Fruit fly (Drosophila melanogaster) whole organism, embryonic: Measurements from ENCODE around the gene Apoltp.

Experiments used
- CG11085 ChIP-seq: fragments of 200-800 bp; sonication (Bioruptor generic); IDR thresholded peaks from 2 replicates; pipeline ENCODE4 v1.3.6; 2022; ENCODE audit warnings: missing biosample characterization, missing genetic modification characterization
- CG11560 ChIP-seq: fragments of 200-800 bp; sonication (Bioruptor generic); IDR thresholded peaks from 3 replicates; pipeline ENCODE4 v1.3.6; 2022; ENCODE audit warnings: missing biosample characterization, missing genetic modification characterization
- CG12236 ChIP-seq: fragments of 200-800 bp; sonication (Bioruptor generic); optimal IDR thresholded peaks from 2 replicates; lab custom pipeline; 2016; ENCODE audit warnings: missing biosample characterization, missing genetic modification characterization
- CG13894 ChIP-seq: fragments of 200-800 bp; sonication (Bioruptor generic); optimal IDR thresholded peaks from 3 replicates; lab custom pipeline; 2018; ENCODE audit warnings: missing biosample characterization, mild to moderate bottlenecking, missing genetic modification characterization, moderate library complexity
- CG14014 ChIP-seq: fragments of 200-800 bp; sonication (Bioruptor generic); IDR thresholded peaks from 2 replicates; pipeline ENCODE4 v1.3.6; 2022; ENCODE audit warnings: missing biosample characterization, missing genetic modification characterization
- CG16779 ChIP-seq: fragments of 200-800 bp; sonication (Bioruptor generic); IDR thresholded peaks from 2 replicates; pipeline ENCODE4 v1.3.6; 2022; ENCODE audit warnings: missing biosample characterization, missing genetic modification characterization
- CG17568 ChIP-seq: fragments of 200-800 bp; sonication (Bioruptor generic); optimal IDR thresholded peaks from 2 replicates; lab custom pipeline; 2018; ENCODE audit warnings: missing biosample characterization, mild to moderate bottlenecking, missing genetic modification characterization, moderate library complexity
- CG30431 ChIP-seq: fragments of 200-800 bp; sonication (Bioruptor generic); optimal IDR thresholded peaks from 2 replicates; lab custom pipeline; 2017; ENCODE audit warnings: missing biosample characterization, missing genetic modification characterization
- CG31388 ChIP-seq: fragments of 200-800 bp; sonication (Bioruptor generic); optimal IDR thresholded peaks from 2 replicates; lab custom pipeline; 2016; ENCODE audit warnings: missing biosample characterization, missing genetic modification characterization
- CG3163 ChIP-seq: fragments of 200-800 bp; sonication (Bioruptor generic); optimal IDR thresholded peaks from 3 replicates; lab custom pipeline; 2016; ENCODE audit warnings: missing biosample characterization, missing genetic modification characterization
- CG32532 ChIP-seq: fragments of 200-800 bp; sonication (Bioruptor generic); IDR thresholded peaks from 2 replicates; pipeline ENCODE4 v1.3.6; 2022; ENCODE audit warnings: missing biosample characterization, missing genetic modification characterization
- CG32767 ChIP-seq: fragments of 200-800 bp; sonication (Bioruptor generic); IDR thresholded peaks from 2 replicates; pipeline ENCODE4 v1.3.6; 2022; ENCODE audit warnings: missing biosample characterization, missing genetic modification characterization
- CG33557 ChIP-seq: fragments of 200-800 bp; sonication (Bioruptor generic); optimal IDR thresholded peaks from 2 replicates; lab custom pipeline; 2019; ENCODE audit warnings: missing biosample characterization, mild to moderate bottlenecking, missing genetic modification characterization, moderate library complexity
- CG3995 ChIP-seq: fragments of 200-800 bp; sonication (Bioruptor generic); optimal IDR thresholded peaks from 3 replicates; lab custom pipeline; 2016; ENCODE audit warnings: missing biosample characterization, missing genetic modification characterization
- CG4707 ChIP-seq: fragments of 200-800 bp; sonication (Bioruptor generic); optimal IDR thresholded peaks from 2 replicates; lab custom pipeline; 2018; ENCODE audit warnings: missing biosample characterization, mild to moderate bottlenecking, missing genetic modification characterization, moderate library complexity
- CG6765 ChIP-seq: fragments of 200-800 bp; sonication (Bioruptor generic); optimal IDR thresholded peaks from 3 replicates; lab custom pipeline; 2017; ENCODE audit warnings: missing biosample characterization, mild to moderate bottlenecking, missing genetic modification characterization
- CG6791 ChIP-seq: fragments of 200-800 bp; sonication (Bioruptor generic); IDR thresholded peaks from 3 replicates; pipeline ENCODE4 v1.3.6; 2022; ENCODE audit warnings: missing biosample characterization, missing genetic modification characterization; ENCODE audit not compliant: partially characterized antibody
- Dad ChIP-seq: fragments of 200-800 bp; sonication (Bioruptor generic); optimal IDR thresholded peaks from 3 replicates; lab custom pipeline; 2016; ENCODE audit warnings: missing biosample characterization, missing genetic modification characterization
- Fer2 ChIP-seq: fragments of 200-800 bp; sonication (Bioruptor generic); optimal IDR thresholded peaks from 2 replicates; lab custom pipeline; 2018; ENCODE audit warnings: missing biosample characterization, mild to moderate bottlenecking, missing genetic modification characterization, moderate library complexity
- Gsc ChIP-seq: fragments of 200-800 bp; sonication (Bioruptor generic); IDR thresholded peaks from 2 replicates; pipeline ENCODE4 v1.3.6; 2022; ENCODE audit warnings: missing biosample characterization, missing genetic modification characterization
- Max ChIP-seq: fragments of 200-800 bp; sonication (Bioruptor generic); optimal IDR thresholded peaks from 2 replicates; lab custom pipeline; 2016; ENCODE audit warnings: missing biosample characterization, mild to moderate bottlenecking, missing genetic modification characterization
- Myb ChIP-seq: fragments of 200-800 bp; sonication (Bioruptor generic); optimal IDR thresholded peaks from 2 replicates; lab custom pipeline; 2016; ENCODE audit warnings: missing biosample characterization, missing genetic modification characterization
- Nf-YB ChIP-seq: fragments of 200-800 bp; sonication (Bioruptor generic); optimal IDR thresholded peaks from 3 replicates; lab custom pipeline; 2019; ENCODE audit warnings: missing biosample characterization, mild to moderate bottlenecking, missing genetic modification characterization, moderate library complexity
- Nf-YC ChIP-seq: fragments of 200-800 bp; optimal IDR thresholded peaks from 3 replicates; lab custom pipeline; 2019; ENCODE audit warnings: missing biosample characterization, mild to moderate bottlenecking, missing genetic modification characterization, moderate library complexity
- Pdp1 ChIP-seq, 2 experiments: fragments of 200-800 bp; sonication (Bioruptor generic); optimal IDR thresholded peaks; 3 replicates each; lab custom pipeline; 2016; ENCODE audit warnings: missing biosample characterization in 2 of 2, missing genetic modification characterization in 2 of 2, mild to moderate bottlenecking in 1 of 2, moderate library complexity in 1 of 2
- Side ChIP-seq: fragments of 200-800 bp; sonication (Bioruptor generic); optimal IDR thresholded peaks from 2 replicates; lab custom pipeline; 2016; ENCODE audit warnings: missing biosample characterization, missing genetic modification characterization
- Trl ChIP-seq, 3 experiments: fragments of >200 bp in 2 of 3; fragments of 200-800 bp in 1 of 3; sonication (Bioruptor generic) in 1 of 3; optimal IDR thresholded peaks; 2 replicates in 1 of 3; 3 replicates in 2 of 3; lab custom pipeline; 2016 to 2017; ENCODE audit warnings: missing biosample characterization in 1 of 3, missing genetic modification characterization in 1 of 3
- ac ChIP-seq: fragments of 200-800 bp; sonication (Bioruptor generic); optimal IDR thresholded peaks from 3 replicates; lab custom pipeline; 2017; ENCODE audit warnings: missing biosample characterization, mild to moderate bottlenecking, missing genetic modification characterization
- ara ChIP-seq: fragments of 200-800 bp; sonication (Bioruptor generic); IDR thresholded peaks from 2 replicates; pipeline ENCODE4 v1.3.6; 2022; ENCODE audit warnings: missing biosample characterization, missing genetic modification characterization
- cato ChIP-seq: fragments of 200-800 bp; sonication (Bioruptor generic); optimal IDR thresholded peaks from 2 replicates; lab custom pipeline; 2016; ENCODE audit warnings: missing biosample characterization, missing genetic modification characterization, borderline replicate concordance
- da ChIP-seq: fragments of 200-800 bp; sonication (Bioruptor generic); optimal IDR thresholded peaks from 2 replicates; lab custom pipeline; 2016; ENCODE audit warnings: missing biosample characterization, missing genetic modification characterization
- dan ChIP-seq: fragments of 200-800 bp; sonication (Bioruptor generic); IDR thresholded peaks from 2 replicates; pipeline ENCODE4 v1.3.6; 2022; ENCODE audit warnings: missing biosample characterization, missing genetic modification characterization
- disco-r ChIP-seq: fragments of 200-800 bp; sonication (Bioruptor generic); optimal IDR thresholded peaks from 2 replicates; lab custom pipeline; 2016; ENCODE audit warnings: missing biosample characterization, missing genetic modification characterization
- dmrt99B ChIP-seq: fragments of 200-800 bp; sonication (Bioruptor generic); optimal IDR thresholded peaks from 2 replicates; lab custom pipeline; 2018; ENCODE audit warnings: missing biosample characterization, mild to moderate bottlenecking, missing genetic modification characterization, moderate library complexity
- en ChIP-seq: fragments of 200-800 bp; sonication (Bioruptor generic); optimal IDR thresholded peaks from 2 replicates; lab custom pipeline; 2016; ENCODE audit warnings: missing biosample characterization, missing genetic modification characterization
- eyg ChIP-seq: fragments of 200-800 bp; sonication (Bioruptor generic); optimal IDR thresholded peaks from 3 replicates; lab custom pipeline; 2016; ENCODE audit warnings: missing biosample characterization, missing genetic modification characterization
- fd102C ChIP-seq: fragments of 200-800 bp; sonication (Bioruptor generic); optimal IDR thresholded peaks from 2 replicates; lab custom pipeline; 2018; ENCODE audit warnings: missing biosample characterization, mild to moderate bottlenecking, missing genetic modification characterization, moderate library complexity
- gcm ChIP-seq: fragments of 200-800 bp; sonication (Bioruptor generic); optimal IDR thresholded peaks from 2 replicates; lab custom pipeline; 2019; ENCODE audit warnings: missing biosample characterization, mild to moderate bottlenecking, missing genetic modification characterization, moderate library complexity
- grau ChIP-seq: fragments of 200-800 bp; optimal IDR thresholded peaks from 3 replicates; lab custom pipeline; 2019; ENCODE audit warnings: missing biosample characterization, mild to moderate bottlenecking, missing genetic modification characterization, moderate library complexity
- h ChIP-seq: fragments of >200 bp; optimal IDR thresholded peaks from 2 replicates; lab custom pipeline; 2017
- ham ChIP-seq: fragments of 200-800 bp; sonication (Bioruptor generic); IDR thresholded peaks from 2 replicates; pipeline ENCODE4 v1.3.6; 2022; ENCODE audit warnings: missing biosample characterization, missing genetic modification characterization
- mirr ChIP-seq: fragments of 200-800 bp; sonication (Bioruptor generic); optimal IDR thresholded peaks from 3 replicates; lab custom pipeline; 2018; ENCODE audit warnings: missing biosample characterization, mild to moderate bottlenecking, missing genetic modification characterization
- nau ChIP-seq: fragments of 200-800 bp; sonication (Bioruptor generic); optimal IDR thresholded peaks from 3 replicates; lab custom pipeline; 2017; ENCODE audit warnings: missing biosample characterization, mild to moderate bottlenecking, missing genetic modification characterization, missing genetic modification reagents
- nerfin-1 ChIP-seq: fragments of 200-800 bp; sonication (Bioruptor generic); optimal IDR thresholded peaks from 3 replicates; lab custom pipeline; 2019; ENCODE audit warnings: missing biosample characterization, mild to moderate bottlenecking, missing genetic modification characterization, moderate library complexity
- nom ChIP-seq: fragments of 200-800 bp; sonication (Bioruptor generic); optimal IDR thresholded peaks from 2 replicates; lab custom pipeline; 2017; ENCODE audit warnings: missing biosample characterization, missing genetic modification characterization, mild to moderate bottlenecking, moderate library complexity, missing genetic modification reagents
- oc ChIP-seq: fragments of 200-800 bp; sonication (Bioruptor generic); optimal IDR thresholded peaks from 2 replicates; lab custom pipeline; 2018; ENCODE audit warnings: missing biosample characterization, mild to moderate bottlenecking, missing genetic modification characterization, moderate library complexity
- pzg ChIP-seq: fragments of 200-800 bp; sonication (Bioruptor generic); optimal IDR thresholded peaks from 3 replicates; lab custom pipeline; 2018; ENCODE audit warnings: missing biosample characterization, mild to moderate bottlenecking, missing genetic modification characterization, moderate library complexity
- repo ChIP-seq: fragments of 200-800 bp; sonication (Bioruptor generic); optimal IDR thresholded peaks from 2 replicates; lab custom pipeline; 2016; ENCODE audit warnings: missing biosample characterization, missing genetic modification characterization
- sr ChIP-seq: fragments of 200-800 bp; sonication (Bioruptor generic); IDR thresholded peaks from 3 replicates; pipeline ENCODE4 v1.3.6; 2022; ENCODE audit warnings: missing biosample characterization, missing genetic modification characterization
- ttk ChIP-seq: fragments of 200-800 bp; sonication (Bioruptor generic); IDR thresholded peaks from 2 replicates; pipeline ENCODE4 v2.1.2; 2022; ENCODE audit warnings: missing biosample characterization, missing genetic modification characterization
- twi ChIP-seq: fragments of 200-800 bp; optimal IDR thresholded peaks from 2 replicates; lab custom pipeline; 2019; ENCODE audit warnings: missing biosample characterization, mild to moderate bottlenecking, missing genetic modification characterization, moderate library complexity

Gene Apoltp

DNA sequence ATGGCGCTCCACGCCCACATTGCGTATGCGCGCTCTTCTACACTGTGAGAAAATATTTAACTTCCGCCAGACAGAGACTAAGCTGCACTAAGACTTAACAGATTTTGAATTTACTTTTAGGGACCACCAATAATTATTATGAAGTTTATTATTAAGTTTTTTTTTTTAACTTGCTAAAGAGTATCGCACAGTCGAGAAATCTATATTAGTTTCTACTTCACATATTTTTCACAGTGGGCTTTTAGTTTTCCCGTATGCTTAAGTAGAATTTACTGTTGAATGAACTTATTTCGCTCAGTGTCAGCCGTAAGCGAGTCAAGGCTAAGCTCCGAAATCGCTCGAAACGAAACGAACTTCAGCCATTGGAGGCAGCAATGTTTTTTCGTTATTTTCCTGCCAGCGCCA, 26.5 kb downstream of the Apoltp start (continued):
- TF ChIP-seq en (GFP tag; lab: Kevin White, UChicago) (no peak), CG6791 (GFP tag; lab: Robert Waterston, UW) (no peak), Dad (peak; percentile 51), Max (GFP tag; lab: Kevin White, UChicago) (peak; percentile 18), nom (GFP tag; lab: Kevin White, UChicago) (no peak), CG11560 (peak; percentile 64; the same call in 2 of the 3 replicates), CG14014 (peak; percentile 84), Nf-YB (GFP tag; lab: Kevin White, UChicago) (peak; percentile 41), disco-r (no peak), ham (GFP tag; lab: Robert Waterston, UW) (0 out of 2 replicates have a peak, but pooled peaks have one; percentile 50), CG3995 (GFP tag; lab: Kevin White, UChicago) (no peak), CG33557 (GFP tag; lab: Kevin White, UChicago) (no peak), nerfin-1 (tag; lab: Kevin White, UChicago) (no peak), ttk (GFP tag; lab: Robert Waterston, UW) (peak; percentile 50; the same call in 1 of the 2 replicates), Myb (GFP tag; lab: Kevin White, UChicago) (peak; percentile 33), Pdp1 (GFP tag; optimal IDR thresholded peaks at IDR 0.05; lab: Kevin White, UChicago) (peak in 1 of 2 experiments; percentile 37), CG13894 (tag; lab: Kevin White, UChicago) (peak; percentile 74), CG30431 (GFP tag; lab: Kevin White, UChicago) (peak; percentile 40), da (GFP tag; lab: Kevin White, UChicago) (no peak), grau (tag; lab: Kevin White, UChicago) (peak; percentile 79), Side (GFP tag; lab: Kevin White, UChicago) (no peak), pzg (GFP tag; lab: Kevin White, UChicago) (no peak), CG17568 (no peak), oc (tag; lab: Kevin White, UChicago) (peak; percentile 48), CG6765 (GFP tag; lab: Kevin White, UChicago) (peak; percentile 86), CG16779 (GFP tag; lab: Robert Waterston, UW) (peak; percentile 53; the same call in 1 of the 2 replicates), CG31388 (GFP tag; lab: Kevin White, UChicago) (no peak), sr (no peak), gcm (GFP tag; lab: Kevin White, UChicago) (no peak), Trl (optimal IDR thresholded peaks at IDR 0.05; lab: Kevin White, UChicago) (no peak), Trl (GFP tag; optimal IDR thresholded peaks at IDR 0.05; lab: Kevin White, UChicago) (no peak), ac (no peak), dan (GFP tag; lab: Robert Waterston, UW) (no peak), Gsc (GFP tag; lab: Robert Waterston, UW) (0 out of 2 replicates have a peak, but pooled peaks have one; percentile 15), mirr (GFP tag; lab: Kevin White, UChicago) (no peak), eyg (GFP tag; lab: Kevin White, UChicago) (peak; percentile 26), ara (no peak), CG4707 (no peak), fd102C (no peak), cato (GFP tag; lab: Kevin White, UChicago) (no peak), CG3163 (GFP tag; lab: Kevin White, UChicago) (peak; percentile 9), twi (tag; lab: Kevin White, UChicago) (no peak), h (no peak), CG12236 (GFP tag; lab: Kevin White, UChicago) (no peak), Nf-YC (tag; lab: Kevin White, UChicago) (peak; percentile 66), nau (GFP tag; lab: Kevin White, UChicago) (peak; percentile 69), CG32767 (GFP tag; lab: Robert Waterston, UW) (peak; percentile 50; the same call in 1 of the 2 replicates), dmrt99B (tag; lab: Kevin White, UChicago) (peak; percentile 88), Fer2 (peak; percentile 45), CG11085 (GFP tag; lab: Robert Waterston, UW) (no peak; the same call in 1 of the 2 replicates), repo (no peak), CG32532 (GFP tag; lab: Robert Waterston, UW) (peak; percentile 81)
